Worm (Caenorhabditis elegans) whole organism, late embryonic: Measurements from ENCODE around the gene W02A2.9.

Experiments used
- ceh-14 ChIP-seq: sonication (generic microtip); optimal IDR thresholded peaks from 2 replicates; lab custom pipeline; 2016; ENCODE audit warnings: missing genotype, missing genetic modification characterization, missing compliant biosample characterization
- ceh-31 ChIP-seq: sonication (generic microtip); optimal IDR thresholded peaks from 2 replicates; lab custom pipeline; 2016; ENCODE audit warnings: missing genetic modification characterization, missing compliant biosample characterization
- dmd-4 ChIP-seq: sonication (generic microtip); optimal IDR thresholded peaks from 2 replicates; lab custom pipeline; 2016; ENCODE audit warnings: borderline replicate concordance, missing genetic modification characterization, missing compliant biosample characterization
- elt-2 ChIP-seq: sonication (generic microtip); optimal IDR thresholded peaks from 2 replicates; lab custom pipeline; 2016; ENCODE audit warnings: missing genetic modification reagents, missing genetic modification characterization, missing compliant biosample characterization
- hlh-13 ChIP-seq: fragments of 200-800 bp; sonication (Bioruptor generic); optimal IDR thresholded peaks from 2 replicates; lab custom pipeline; 2018; ENCODE audit warnings: mild to moderate bottlenecking, missing genetic modification characterization, missing compliant biosample characterization
- hlh-6 ChIP-seq: sonication (generic microtip); optimal IDR thresholded peaks from 2 replicates; lab custom pipeline; 2016; ENCODE audit warnings: missing genotype, missing genetic modification characterization, missing compliant biosample characterization
- hlh-8 ChIP-seq: sonication (generic microtip); optimal IDR thresholded peaks from 2 replicates; lab custom pipeline; 2016; ENCODE audit warnings: missing genotype, missing genetic modification characterization, missing compliant biosample characterization
- lin-11 ChIP-seq: fragments of 200-800 bp; sonication (Bioruptor generic); optimal IDR thresholded peaks from 2 replicates; lab custom pipeline; 2018; ENCODE audit warnings: mild to moderate bottlenecking, missing genetic modification characterization, missing compliant biosample characterization
- nfya-1 ChIP-seq: sonication (generic microtip); optimal IDR thresholded peaks from 2 replicates; lab custom pipeline; 2017; ENCODE audit warnings: missing genetic modification characterization, mild to moderate bottlenecking, missing compliant biosample characterization, antibody characterized with exemption, moderate library complexity
- pag-3 ChIP-seq: sonication (generic microtip); optimal IDR thresholded peaks from 2 replicates; lab custom pipeline; 2016; ENCODE audit warnings: missing compliant biosample characterization, missing genetic modification characterization, borderline replicate concordance
- sdc-2 ChIP-seq: sonication (generic microtip); optimal IDR thresholded peaks from 2 replicates; lab custom pipeline; 2016; ENCODE audit warnings: missing genotype, missing genetic modification characterization, missing compliant biosample characterization
- syd-9 ChIP-seq: sonication (generic microtip); optimal IDR thresholded peaks from 2 replicates; lab custom pipeline; 2016; ENCODE audit warnings: mild to moderate bottlenecking, missing genetic modification characterization, moderate library complexity, missing compliant biosample characterization
- tbx-2 ChIP-seq: sonication (generic microtip); optimal IDR thresholded peaks from 2 replicates; lab custom pipeline; 2016; ENCODE audit warnings: missing genetic modification characterization, missing compliant biosample characterization

DNA sequence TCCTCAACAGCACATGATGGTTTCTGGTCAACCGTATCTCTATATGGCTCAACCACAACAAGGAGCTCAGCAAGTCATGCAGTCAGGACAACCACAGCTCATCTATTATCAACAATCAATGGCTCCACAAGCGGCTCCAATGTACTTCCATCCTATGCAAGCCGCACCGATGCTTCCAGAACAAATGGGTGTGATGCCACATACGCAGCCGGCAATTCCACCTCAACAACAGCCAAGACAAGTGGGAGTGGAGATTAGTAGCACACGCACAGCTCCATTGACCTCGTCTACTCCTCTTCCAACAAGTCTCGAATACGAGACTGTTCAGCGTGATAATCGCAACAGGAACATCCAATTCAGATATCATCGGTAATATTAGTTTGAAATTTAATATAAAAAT, 6.6 kb downstream of the W02A2.9 start:
- TF ChIP-seq nfya-1 (tag; lab: Kevin White, UChicago) (no peak), syd-9 (tag; lab: Kevin White, UChicago) (no peak), hlh-13 (GFP tag; lab: Kevin White, UChicago) (no peak), elt-2 (tag; lab: Kevin White, UChicago) (no peak), hlh-6 (tag; lab: Kevin White, UChicago) (no peak), pag-3 (no peak), sdc-2 (tag; lab: Kevin White, UChicago) (no peak), tbx-2 (no peak), dmd-4 (no peak), lin-11 (no peak), ceh-14 (tag; lab: Kevin White, UChicago) (no peak), ceh-31 (no peak), hlh-8 (tag; lab: Kevin White, UChicago) (no peak)
